Fruit fly (Drosophila melanogaster): ENCODE data around the gene CG7573.
A peak's percentile ranks its signal among the peaks of the same experiment; 100 is the strongest.

- TF ChIP-seq Pif1B (GFP tag; optimal IDR thresholded peaks at IDR 0.05) (no peak), Ets98B (GFP tag; IDR thresholded peaks at IDR 0.05) (peak; percentile 64; the same call in 1 of the 2 replicates), CG10348 (GFP tag; IDR thresholded peaks at IDR 0.05) (no peak), CG17806 (tag; optimal IDR thresholded peaks at IDR 0.05) (peak; percentile 34), CG13204 (GFP tag; optimal IDR thresholded peaks at IDR 0.05) (peak; percentile 89), CG14655 (GFP tag; optimal IDR thresholded peaks at IDR 0.05) (peak; percentile 13), gl (tag; optimal IDR thresholded peaks at IDR 0.05) (no peak), CG8159 (tag; optimal IDR thresholded peaks at IDR 0.05) (peak; percentile 35), EcR (GFP tag; optimal IDR thresholded peaks at IDR 0.05) (no peak), rn (GFP tag; IDR thresholded peaks at IDR 0.05) (no peak), fd96Ca (GFP tag; IDR thresholded peaks at IDR 0.05) (peak; percentile 74), CG8301 (tag; optimal IDR thresholded peaks at IDR 0.05) (peak; percentile 19), CG9948 (tag; optimal IDR thresholded peaks at IDR 0.05) (peak; percentile 20), Snoo (tag; optimal IDR thresholded peaks at IDR 0.05) (no peak)
Measured at dm6 chr3L:11293378-11293777, 18.2 kb upstream of the CG7573 start.
